Worm (Caenorhabditis elegans): Measurements from ENCODE around the gene R04B3.3.

R04B3.3 gene

DNA sequence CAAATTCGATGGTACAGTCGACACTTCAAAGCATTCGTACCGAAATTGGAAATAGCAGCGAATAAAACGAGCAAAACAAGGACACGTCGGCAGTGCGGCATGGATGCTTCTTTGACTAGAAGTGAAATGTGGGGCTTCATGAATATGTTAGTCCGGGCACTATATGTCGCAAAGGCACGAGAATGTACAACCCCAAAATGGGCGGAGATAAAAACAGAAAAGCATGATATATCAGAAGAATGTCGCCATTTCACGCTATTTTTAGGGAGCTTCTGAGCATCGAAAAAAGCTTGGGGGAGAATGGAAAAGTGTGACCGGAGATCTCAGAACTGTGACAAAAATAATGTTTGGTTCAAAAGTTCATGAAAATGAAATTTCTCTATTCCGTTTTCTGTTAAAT is 32.5 kb downstream of the R04B3.3 start, which contains the start of gene T07D1.3:
TSS of gene T07D1.3 (minus strand) at position 101 of the 400 bp plus-strand sequence.
- no peak for TF ChIP-seq sem-4 (tag; optimal IDR thresholded peaks at IDR 0.05)
- TF ChIP-seq nhr-25 (tag; optimal IDR thresholded peaks at IDR 0.05): no peak
- TF ChIP-seq ZK546.5 (tag; optimal IDR thresholded peaks at IDR 0.05): no peak
- TF ChIP-seq nhr-12 (tag; optimal IDR thresholded peaks at IDR 0.05): no peak

DNA sequence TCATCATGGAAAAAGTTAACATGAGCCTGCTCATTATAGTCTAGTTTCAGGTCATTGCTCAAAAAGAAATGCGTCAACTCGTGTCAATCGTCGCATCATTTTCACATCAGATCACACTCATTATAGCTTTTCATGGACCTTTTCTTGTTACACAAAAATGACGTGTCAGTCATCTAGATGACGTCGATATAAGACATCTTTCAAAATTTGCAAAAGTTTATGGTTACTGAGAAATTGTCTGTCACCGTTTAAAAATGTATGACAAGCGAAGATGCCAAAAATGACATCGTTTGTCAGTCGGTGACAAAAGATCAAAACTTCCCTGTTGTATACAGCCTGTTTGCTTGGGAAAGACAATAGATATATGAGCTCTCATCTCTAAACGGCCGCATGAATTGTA is 34.6 kb downstream of the R04B3.3 start:
- TF ChIP-seq nhr-25 (tag; optimal IDR thresholded peaks at IDR 0.05) (no peak), unc-55 (GFP tag; optimal IDR thresholded peaks at IDR 0.05) (peak; percentile 51)

DNA sequence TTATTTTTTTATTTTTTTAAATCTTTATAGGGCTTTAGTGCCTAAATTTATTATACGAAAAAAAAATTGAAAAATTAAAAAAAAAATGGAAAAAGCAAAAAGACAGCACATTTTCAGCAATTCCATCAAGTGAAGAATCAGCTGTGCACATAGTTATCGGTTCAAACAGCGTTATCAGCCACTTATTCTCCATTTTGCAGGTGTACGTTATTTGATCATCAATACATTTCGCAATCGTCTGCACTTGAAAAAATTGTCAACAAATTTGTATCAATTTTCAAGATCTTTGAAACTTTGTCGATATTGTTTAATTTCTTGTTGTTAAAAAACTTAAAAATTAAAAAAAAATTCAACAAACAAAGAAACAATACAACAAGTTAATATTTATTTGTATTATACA is 36.0 kb downstream of the R04B3.3 start:
- TF ChIP-seq ztf-1 (GFP tag; conservative IDR thresholded peaks at IDR 0.05): no peak
- TF ChIP-seq aly-2 (tag; optimal IDR thresholded peaks at IDR 0.05): no peak
- no peak for TF ChIP-seq nhr-23 (tag; optimal IDR thresholded peaks at IDR 0.05)
- TF ChIP-seq fos-1 (tag; optimal IDR thresholded peaks at IDR 0.05): peak; percentile 81
- peak; percentile 16 for TF ChIP-seq gmeb-1 (tag; optimal IDR thresholded peaks at IDR 0.05)

DNA sequence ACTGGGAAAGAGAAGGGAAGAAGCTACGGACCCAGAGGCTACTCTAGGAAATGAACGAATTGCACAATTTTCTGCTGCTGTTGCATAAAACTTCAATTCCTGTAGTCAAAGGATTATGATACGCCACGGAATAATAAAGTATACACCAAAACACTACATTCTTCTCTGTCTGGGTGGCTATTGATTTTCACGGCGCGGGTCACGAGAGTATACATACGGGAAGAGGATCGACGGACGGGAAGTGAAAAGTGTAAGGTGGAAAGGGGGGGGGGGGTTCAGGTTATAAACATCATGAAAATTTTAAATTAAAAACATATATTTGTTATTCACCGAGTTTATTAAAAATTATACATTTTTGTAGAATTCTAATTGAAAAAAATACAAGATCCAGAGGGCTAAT is 36.5 kb downstream of the R04B3.3 start:
- TF ChIP-seq ztf-1 (GFP tag; conservative IDR thresholded peaks at IDR 0.05) (no peak), ceh-16 (tag; optimal IDR thresholded peaks at IDR 0.05) (no peak), C34F6.9 (tag; optimal IDR thresholded peaks at IDR 0.05) (no peak), nhr-237 (tag; optimal IDR thresholded peaks at IDR 0.05) (no peak), nhr-129 (tag; optimal IDR thresholded peaks at IDR 0.05) (peak; percentile 4), unc-55 (GFP tag; optimal IDR thresholded peaks at IDR 0.05) (peak; percentile 17)

DNA sequence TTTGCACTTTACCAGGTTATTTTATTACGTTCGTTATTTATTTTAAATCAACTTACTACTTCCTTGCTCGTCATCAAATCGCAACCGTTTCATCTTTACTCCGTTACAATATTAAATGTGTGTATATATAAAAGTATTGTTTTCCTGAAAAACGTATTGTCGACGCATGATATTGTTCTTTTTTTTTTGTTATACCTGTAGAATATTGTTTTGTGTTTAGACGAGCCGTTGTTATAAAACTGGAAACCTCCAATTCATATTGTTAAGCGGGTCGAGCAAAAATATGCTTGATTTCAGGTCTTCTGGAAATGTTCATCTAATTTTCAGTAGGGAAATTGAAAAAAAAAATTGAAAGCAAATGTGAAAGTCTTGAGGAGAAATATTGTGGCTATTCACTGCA is 36.9 kb downstream of the R04B3.3 start, which contains the start of gene gid-2:
TSS of gene gid-2 (minus strand) at position 101 of the 400 bp plus-strand sequence.
- TF ChIP-seq ztf-1 (GFP tag; conservative IDR thresholded peaks at IDR 0.05): no peak
- no peak for TF ChIP-seq Y55F3AM.14 (GFP tag; optimal IDR thresholded peaks at IDR 0.05)
- no peak for TF ChIP-seq aly-2 (tag; optimal IDR thresholded peaks at IDR 0.05)
- peak; percentile 5 for TF ChIP-seq C34F6.9 (tag; optimal IDR thresholded peaks at IDR 0.05)
- TF ChIP-seq skn-1 (tag; optimal IDR thresholded peaks at IDR 0.05): no peak
- no peak for TF ChIP-seq lin-13 (GFP tag; optimal IDR thresholded peaks at IDR 0.05)

DNA sequence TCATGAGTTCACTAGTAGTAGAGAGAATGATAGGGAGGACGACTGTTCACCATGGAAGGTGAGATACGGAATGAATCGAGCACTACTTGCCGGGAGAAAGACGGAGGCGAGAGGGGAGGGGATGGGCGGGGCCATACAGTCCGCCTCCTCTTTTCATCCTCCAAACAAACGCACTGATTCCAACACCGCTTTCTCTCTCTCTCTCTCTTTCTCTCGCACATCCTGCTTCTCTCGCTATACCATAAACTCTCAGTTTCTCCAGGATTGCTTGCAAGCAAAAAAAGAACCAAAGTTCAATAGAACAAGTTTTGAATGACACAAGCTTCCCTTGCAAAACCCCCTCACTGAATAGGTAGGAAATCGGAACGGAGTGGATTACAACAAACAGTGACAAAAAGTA is 40.4 kb downstream of the R04B3.3 start:
- no peak for TF ChIP-seq nhr-10 (tag; optimal IDR thresholded peaks at IDR 0.05)
- TF ChIP-seq ztf-11 (tag; optimal IDR thresholded peaks at IDR 0.05): no peak
- TF ChIP-seq lin-11 (tag; optimal IDR thresholded peaks at IDR 0.05): no peak
- no peak for TF ChIP-seq snpc-4 (tag; optimal IDR thresholded peaks at IDR 0.05)
- no peak for TF ChIP-seq alr-1 (tag; optimal IDR thresholded peaks at IDR 0.05)
- no peak for TF ChIP-seq sem-4 (tag; optimal IDR thresholded peaks at IDR 0.05)
- no peak for TF ChIP-seq lsy-2 (tag; optimal IDR thresholded peaks at IDR 0.05)
- TF ChIP-seq dmd-4 (tag; optimal IDR thresholded peaks at IDR 0.05): no peak
- no peak for TF ChIP-seq C34F6.9 (tag; optimal IDR thresholded peaks at IDR 0.05)
- no peak for TF ChIP-seq nhr-6 (tag; optimal IDR thresholded peaks at IDR 0.05)
- TF ChIP-seq blmp-1 (tag; optimal IDR thresholded peaks at IDR 0.05; ENCODE audit: insufficient read depth): no peak

DNA sequence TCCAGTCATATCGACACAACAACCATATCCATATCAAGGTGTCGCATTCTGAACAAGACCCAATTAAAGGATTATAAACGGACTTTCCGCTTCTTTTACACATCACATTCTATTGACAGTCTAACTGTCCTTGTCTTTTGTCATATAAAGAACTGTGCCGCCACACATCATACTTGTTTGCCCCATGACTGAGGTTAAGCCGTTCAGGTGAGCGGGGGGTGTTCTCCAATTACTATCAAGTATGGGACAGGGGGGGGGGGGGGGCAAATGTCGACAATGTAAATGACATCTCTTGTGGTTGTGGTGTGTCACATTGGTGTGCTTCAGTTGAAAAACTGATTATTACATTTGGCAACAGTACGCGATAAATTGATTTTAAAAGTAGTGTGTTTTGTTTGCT is 42.0 kb downstream of the R04B3.3 start:
- no peak for TF ChIP-seq nhr-21 (tag; optimal IDR thresholded peaks at IDR 0.05)
- no peak for TF ChIP-seq alr-1 (tag; optimal IDR thresholded peaks at IDR 0.05)
- no peak for TF ChIP-seq nhr-12 (tag; optimal IDR thresholded peaks at IDR 0.05)
- no peak for TF ChIP-seq egl-27 (tag; optimal IDR thresholded peaks at IDR 0.05)
- no peak for TF ChIP-seq sma-9 (GFP tag; optimal IDR thresholded peaks at IDR 0.05)
- no peak for TF ChIP-seq sma-9 (tag; optimal IDR thresholded peaks at IDR 0.05)

DNA sequence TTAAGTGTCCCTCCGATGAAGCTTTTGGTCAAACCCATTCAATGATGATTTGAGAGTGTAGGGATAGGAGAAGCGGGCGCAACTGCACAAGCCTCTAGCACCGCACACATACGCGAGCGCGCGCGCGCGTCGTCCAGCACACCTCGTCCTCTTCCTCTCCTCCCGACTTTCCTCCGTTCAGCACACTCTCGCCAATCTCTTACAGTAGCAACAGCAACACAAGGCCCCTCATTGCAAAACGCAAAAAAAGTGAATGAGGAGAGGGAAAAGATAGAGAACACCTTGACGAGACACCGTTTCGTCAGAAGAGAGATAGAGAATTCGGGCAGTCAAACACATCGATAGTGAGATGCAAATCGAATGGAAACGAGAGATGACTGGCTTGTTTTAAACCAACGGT is 43.3 kb downstream of the R04B3.3 start:
- TF ChIP-seq ZK546.5 (tag; optimal IDR thresholded peaks at IDR 0.05): no peak
- TF ChIP-seq ceh-82 (tag; optimal IDR thresholded peaks at IDR 0.05): no peak
- TF ChIP-seq sma-9 (GFP tag; optimal IDR thresholded peaks at IDR 0.05): peak; percentile 14
- TF ChIP-seq sma-9 (tag; optimal IDR thresholded peaks at IDR 0.05): no peak
- no peak for TF ChIP-seq unc-62 (GFP tag; optimal IDR thresholded peaks at IDR 0.05)
- TF ChIP-seq nhr-12 (tag; optimal IDR thresholded peaks at IDR 0.05): no peak
- TF ChIP-seq sma-3 (GFP tag; optimal IDR thresholded peaks at IDR 0.05): peak; percentile 25
- peak; percentile 40 for TF ChIP-seq crh-2 (tag; optimal IDR thresholded peaks at IDR 0.05)
- TF ChIP-seq nhr-6 (tag; optimal IDR thresholded peaks at IDR 0.05): peak; percentile 9
- TF ChIP-seq fos-1 (tag; optimal IDR thresholded peaks at IDR 0.05): peak; percentile 93
- no peak for TF ChIP-seq nhr-10 (tag; optimal IDR thresholded peaks at IDR 0.05)
- peak; percentile 78 for TF ChIP-seq F13H6.1 (tag; optimal IDR thresholded peaks at IDR 0.05)
- peak; percentile 59 for TF ChIP-seq C34F6.9 (tag; optimal IDR thresholded peaks at IDR 0.05)
- peak; percentile 7 for TF ChIP-seq ceh-16 (tag; optimal IDR thresholded peaks at IDR 0.05)
- TF ChIP-seq unc-55 (GFP tag; optimal IDR thresholded peaks at IDR 0.05): peak; percentile 41
- peak; percentile 9 to 44 for TF ChIP-seq lsy-2 (tag; optimal IDR thresholded peaks at IDR 0.05)
- TF ChIP-seq nhr-21 (tag; optimal IDR thresholded peaks at IDR 0.05): peak; percentile 38
- TF ChIP-seq nhr-25 (tag; optimal IDR thresholded peaks at IDR 0.05): peak; percentile 30
- TF ChIP-seq egl-27 (tag; optimal IDR thresholded peaks at IDR 0.05): peak; percentile 19
- TF ChIP-seq sem-4 (tag; optimal IDR thresholded peaks at IDR 0.05): peak; percentile 30
- peak; percentile 80 for TF ChIP-seq nhr-129 (tag; optimal IDR thresholded peaks at IDR 0.05)
- peak; percentile 36 for TF ChIP-seq blmp-1 (tag; optimal IDR thresholded peaks at IDR 0.05; ENCODE audit: insufficient read depth)

Data from whole organism, L2 larva.